Fruit fly (Drosophila melanogaster): Measurements from ENCODE around the gene capu.

capu gene

DNA sequence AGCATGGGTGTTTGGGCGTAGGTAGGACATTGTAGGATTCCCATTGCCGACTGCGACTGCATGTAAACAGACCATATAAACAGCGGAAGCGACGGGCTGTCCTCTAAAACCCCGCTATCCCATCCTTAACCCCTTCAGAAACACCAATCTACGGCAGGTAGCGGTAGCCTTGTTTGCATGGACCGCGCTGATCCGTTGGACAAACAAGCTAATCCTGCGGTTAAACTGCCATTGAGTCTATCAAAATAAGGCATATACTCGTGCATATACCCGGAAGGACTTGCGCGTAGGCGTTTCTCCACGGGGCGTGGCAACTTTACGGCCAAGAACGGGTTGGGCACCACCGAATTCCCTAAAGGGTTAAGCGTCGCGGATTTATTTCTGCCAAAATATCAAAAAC lies 68.7 kb downstream of the capu start:
- TF ChIP-seq CG1621 (tag; optimal IDR thresholded peaks at IDR 0.05) (no peak), Blimp-1 (GFP tag; optimal IDR thresholded peaks at IDR 0.05) (no peak), topi (GFP tag; optimal IDR thresholded peaks at IDR 0.05) (no peak), CG31627 (GFP tag; optimal IDR thresholded peaks at IDR 0.05) (no peak), Ets96B (tag; optimal IDR thresholded peaks at IDR 0.05) (no peak)

DNA sequence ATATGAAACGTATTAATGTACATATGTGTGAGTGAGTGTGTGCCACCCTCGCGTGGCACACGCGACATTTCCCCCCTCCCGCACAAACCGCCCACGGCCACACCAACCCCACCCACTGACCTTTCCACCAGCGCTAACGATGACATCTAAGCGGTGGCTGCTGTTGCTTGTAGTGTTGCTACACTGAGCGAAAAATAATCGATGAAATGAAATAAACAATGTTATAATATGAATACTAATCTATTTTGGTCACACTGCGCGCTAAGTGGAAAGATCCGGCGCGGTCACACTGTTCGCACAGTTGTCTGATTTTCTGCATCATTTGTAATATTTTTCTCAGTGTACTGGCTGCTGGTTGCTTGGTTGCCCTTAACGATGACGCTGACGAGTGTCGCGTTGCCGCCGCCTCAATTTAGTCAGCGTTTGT lies 70.4 kb downstream of the capu start:
- peak; percentile 55 for TF ChIP-seq dsx (GFP tag; optimal IDR thresholded peaks at IDR 0.05; ENCODE audit: poor library complexity, severe bottlenecking)
- TF ChIP-seq Sox14 (GFP tag; optimal IDR thresholded peaks at IDR 0.05): peak; percentile 51
- TF ChIP-seq dac (GFP tag; optimal IDR thresholded peaks at IDR 0.05): no peak
- peak; percentile 80 for TF ChIP-seq svp (GFP tag)
- TF ChIP-seq esn (GFP tag; optimal IDR thresholded peaks at IDR 0.05): peak; percentile 66
- peak; percentile 56 for TF ChIP-seq Smox (GFP tag; optimal IDR thresholded peaks at IDR 0.05)
- TF ChIP-seq Eip93F (GFP tag; optimal IDR thresholded peaks at IDR 0.05): no peak
- TF ChIP-seq salr (GFP tag; optimal IDR thresholded peaks at IDR 0.05): peak; percentile 19 to 33
- peak; percentile 72 for TF ChIP-seq topi (GFP tag; optimal IDR thresholded peaks at IDR 0.05)
- TF ChIP-seq Met (GFP tag; optimal IDR thresholded peaks at IDR 0.05): peak; percentile 73
- peak; percentile 48 for TF ChIP-seq Ets21C (GFP tag; optimal IDR thresholded peaks at IDR 0.05)
- peak; percentile 64 for TF ChIP-seq CG10669 (GFP tag; optimal IDR thresholded peaks at IDR 0.05)
- TF ChIP-seq net (GFP tag; optimal IDR thresholded peaks at IDR 0.05): peak; percentile 46
- TF ChIP-seq fd59A (GFP tag; optimal IDR thresholded peaks at IDR 0.05): peak; percentile 56
- TF ChIP-seq CG1621 (tag; optimal IDR thresholded peaks at IDR 0.05): peak; percentile 59
- peak; percentile 55 for TF ChIP-seq CG3032 (tag; optimal IDR thresholded peaks at IDR 0.05)
- peak; percentile 35 for TF ChIP-seq Sox15 (GFP tag; optimal IDR thresholded peaks at IDR 0.05)
- TF ChIP-seq CG6792 (GFP tag; optimal IDR thresholded peaks at IDR 0.05): peak; percentile 71
- peak; percentile 29 for TF ChIP-seq Hr4 (GFP tag; optimal IDR thresholded peaks at IDR 0.05)
- peak; percentile 15 for TF ChIP-seq CG4318 (GFP tag; optimal IDR thresholded peaks at IDR 0.05)
- TF ChIP-seq Sox102F (GFP tag; optimal IDR thresholded peaks at IDR 0.05): peak; percentile 57
- peak; percentile 40 for TF ChIP-seq CG8632 (GFP tag; optimal IDR thresholded peaks at IDR 0.05)
- peak; percentile 24 for TF ChIP-seq CG7368 (GFP tag; optimal IDR thresholded peaks at IDR 0.05)
- TF ChIP-seq CG9139 (GFP tag; optimal IDR thresholded peaks at IDR 0.05): no peak
- no peak for TF ChIP-seq CG11294 (GFP tag; IDR thresholded peaks at IDR 0.05)
- peak; percentile 48 for TF ChIP-seq CG10631 (GFP tag; optimal IDR thresholded peaks at IDR 0.05)
- TF ChIP-seq spab (GFP tag; optimal IDR thresholded peaks at IDR 0.05): peak; percentile 57
- TF ChIP-seq vri (GFP tag; optimal IDR thresholded peaks at IDR 0.05): peak; percentile 62
- TF ChIP-seq CG11762 (GFP tag; optimal IDR thresholded peaks at IDR 0.05; ENCODE audit: insufficient read depth): peak; percentile 31
- peak; percentile 50 for TF ChIP-seq acj6 (GFP tag; optimal IDR thresholded peaks at IDR 0.05)
- peak; percentile 64 for TF ChIP-seq OdsH (GFP tag; optimal IDR thresholded peaks at IDR 0.05)
- TF ChIP-seq fd85E (GFP tag; optimal IDR thresholded peaks at IDR 0.05): no peak
- TF ChIP-seq cyc (GFP tag; optimal IDR thresholded peaks at IDR 0.05): peak; percentile 74
- TF ChIP-seq CG11902 (GFP tag; optimal IDR thresholded peaks at IDR 0.05): peak; percentile 39
- no peak for TF ChIP-seq CG6276 (GFP tag; optimal IDR thresholded peaks at IDR 0.05)
- TF ChIP-seq CG6854 (GFP tag; optimal IDR thresholded peaks at IDR 0.05): no peak
- TF ChIP-seq eg (GFP tag; IDR thresholded peaks at IDR 0.05): peak; percentile 52; the same call in 2 of the 3 replicates
- peak; percentile 58 for TF ChIP-seq Ets96B (tag; optimal IDR thresholded peaks at IDR 0.05)
- peak; percentile 51 for TF ChIP-seq CG34406 (GFP tag; optimal IDR thresholded peaks at IDR 0.05)
- TF ChIP-seq CG16779 (tag; optimal IDR thresholded peaks at IDR 0.05): peak; percentile 26
- TF ChIP-seq Lpt (GFP tag; optimal IDR thresholded peaks at IDR 0.05): peak; percentile 8
- TF ChIP-seq pdm3 (GFP tag; optimal IDR thresholded peaks at IDR 0.05): peak; percentile 72
- peak; percentile 78 for TF ChIP-seq CG3919 (GFP tag; optimal IDR thresholded peaks at IDR 0.05)
- peak; percentile 64 for TF ChIP-seq fkh (GFP tag; optimal IDR thresholded peaks at IDR 0.05)
- TF ChIP-seq Hr39 (GFP tag; optimal IDR thresholded peaks at IDR 0.05): peak; percentile 73
- TF ChIP-seq CG6808 (GFP tag; optimal IDR thresholded peaks at IDR 0.05): peak; percentile 59
- peak; percentile 72 to 94 for TF ChIP-seq ss (GFP tag; optimal IDR thresholded peaks at IDR 0.05)
